Fruit fly (Drosophila melanogaster) whole organism, prepupa: ENCODE results near the gene CG7907.

Experiments
- Blimp-1 ChIP-seq: fragments of 200-800 bp; sonication (Bioruptor generic); optimal IDR thresholded peaks from 3 replicates; lab custom pipeline; 2017; ENCODE audit warnings: missing biosample characterization, missing genetic modification characterization, mild to moderate bottlenecking, moderate library complexity, missing genetic modification reagents
- CG10631 ChIP-seq: fragments of 200-800 bp; sonication (Bioruptor generic); optimal IDR thresholded peaks from 2 replicates; lab custom pipeline; 2016; ENCODE audit warnings: missing biosample characterization, missing genetic modification characterization
- CG10669 ChIP-seq: fragments of 200-800 bp; sonication (Bioruptor generic); optimal IDR thresholded peaks from 3 replicates; lab custom pipeline; 2018; ENCODE audit warnings: missing biosample characterization, mild to moderate bottlenecking, missing genetic modification characterization, moderate library complexity
- CG11294 ChIP-seq: fragments of 200-800 bp; sonication (Bioruptor generic); IDR thresholded peaks from 2 replicates; pipeline ENCODE4 v1.3.6; 2022; ENCODE audit warnings: missing biosample characterization, missing genetic modification characterization
- CG11762 ChIP-seq: fragments of 200-800 bp; sonication (Bioruptor generic); optimal IDR thresholded peaks from 3 replicates; lab custom pipeline; 2016; ENCODE audit warnings: missing biosample characterization, missing genetic modification characterization; ENCODE audit not compliant: insufficient read depth
- CG11902 ChIP-seq: fragments of 200-800 bp; sonication (Bioruptor generic); optimal IDR thresholded peaks from 3 replicates; lab custom pipeline; 2016; ENCODE audit warnings: missing biosample characterization, missing genetic modification characterization
- CG15336 ChIP-seq: fragments of 200-800 bp; sonication (Bioruptor generic); IDR thresholded peaks from 2 replicates; pipeline ENCODE4 v1.3.6; 2022; ENCODE audit warnings: missing biosample characterization, missing genetic modification characterization
- CG1621 ChIP-seq: fragments of 200-800 bp; sonication (Bioruptor generic); optimal IDR thresholded peaks from 3 replicates; lab custom pipeline; 2018; ENCODE audit warnings: missing biosample characterization, mild to moderate bottlenecking, missing genetic modification characterization
- CG16779 ChIP-seq: fragments of 200-800 bp; sonication (Bioruptor generic); optimal IDR thresholded peaks from 3 replicates; lab custom pipeline; 2017; ENCODE audit warnings: missing biosample characterization, mild to moderate bottlenecking, missing genetic modification characterization
- CG32006 ChIP-seq: fragments of 200-800 bp; sonication (Bioruptor generic); optimal IDR thresholded peaks from 3 replicates; lab custom pipeline; 2017; ENCODE audit warnings: missing biosample characterization, mild to moderate bottlenecking, missing genetic modification characterization
- CG3919 ChIP-seq: fragments of 200-800 bp; sonication (Bioruptor generic); optimal IDR thresholded peaks from 3 replicates; lab custom pipeline; 2016; ENCODE audit warnings: missing biosample characterization, missing genetic modification characterization
- CG6163 ChIP-seq: fragments of 200-800 bp; sonication (Bioruptor generic); IDR thresholded peaks from 3 replicates; pipeline ENCODE4 v1.3.6; 2022; ENCODE audit warnings: missing biosample characterization, missing genetic modification characterization
- CG6276 ChIP-seq: fragments of 200-800 bp; sonication (Bioruptor generic); optimal IDR thresholded peaks from 2 replicates; lab custom pipeline; 2017; ENCODE audit warnings: missing biosample characterization, mild to moderate bottlenecking, missing genetic modification characterization
- CG6808 ChIP-seq: fragments of 200-800 bp; sonication (Bioruptor generic); optimal IDR thresholded peaks from 3 replicates; lab custom pipeline; 2017; ENCODE audit warnings: missing biosample characterization, missing genetic modification characterization, mild to moderate bottlenecking, moderate library complexity, missing genetic modification reagents
- CG6854 ChIP-seq: fragments of 200-800 bp; sonication (Bioruptor generic); optimal IDR thresholded peaks from 2 replicates; lab custom pipeline; 2017; ENCODE audit warnings: missing biosample characterization, mild to moderate bottlenecking, missing genetic modification characterization
- CG7368 ChIP-seq: fragments of 200-800 bp; sonication (Bioruptor generic); optimal IDR thresholded peaks from 3 replicates; lab custom pipeline; 2016; ENCODE audit warnings: missing biosample characterization, missing genetic modification characterization
- CG8119 ChIP-seq: fragments of 200-800 bp; sonication (Bioruptor generic); IDR thresholded peaks from 3 replicates; pipeline ENCODE4 v1.3.6; 2022; ENCODE audit warnings: missing biosample characterization, missing genetic modification characterization
- CG9139 ChIP-seq: fragments of 200-800 bp; sonication (Bioruptor generic); optimal IDR thresholded peaks from 3 replicates; lab custom pipeline; 2017; ENCODE audit warnings: missing biosample characterization, mild to moderate bottlenecking, missing genetic modification characterization
- Eip75B ChIP-seq: fragments of 200-800 bp; sonication (Bioruptor generic); optimal IDR thresholded peaks from 3 replicates; lab custom pipeline; 2016; ENCODE audit warnings: missing biosample characterization, missing genetic modification characterization
- Eip93F ChIP-seq: fragments of 200-800 bp; sonication (Bioruptor generic); optimal IDR thresholded peaks from 2 replicates; lab custom pipeline; 2016; ENCODE audit warnings: missing biosample characterization, mild to moderate bottlenecking, missing genetic modification characterization
- Ets21C ChIP-seq: fragments of 200-800 bp; sonication (Bioruptor generic); optimal IDR thresholded peaks from 3 replicates; lab custom pipeline; 2016; ENCODE audit warnings: missing biosample characterization, missing genetic modification characterization
- Ets96B ChIP-seq: fragments of 200-800 bp; optimal IDR thresholded peaks from 2 replicates; lab custom pipeline; 2019; ENCODE audit warnings: missing biosample characterization, mild to moderate bottlenecking, missing genetic modification characterization, moderate library complexity
- Hr38 ChIP-seq: sonication (Bioruptor generic); optimal IDR thresholded peaks from 2 replicates; lab custom pipeline; 2016; ENCODE audit warnings: missing biosample characterization, missing genetic modification characterization
- Hr4 ChIP-seq: fragments of 200-800 bp; sonication (Bioruptor generic); optimal IDR thresholded peaks from 3 replicates; lab custom pipeline; 2016; ENCODE audit warnings: missing biosample characterization, missing genetic modification characterization
- Met ChIP-seq: fragments of 200-800 bp; sonication (Bioruptor generic); optimal IDR thresholded peaks from 3 replicates; lab custom pipeline; 2016; ENCODE audit warnings: missing biosample characterization, missing genetic modification characterization
- OdsH ChIP-seq: fragments of 200-800 bp; sonication (Bioruptor generic); optimal IDR thresholded peaks from 3 replicates; lab custom pipeline; 2016; ENCODE audit warnings: missing biosample characterization, missing genetic modification characterization
- Smox ChIP-seq: fragments of 200-800 bp; sonication (Bioruptor generic); optimal IDR thresholded peaks from 3 replicates; lab custom pipeline; 2016; ENCODE audit warnings: missing biosample characterization, missing genetic modification characterization
- Sox14 ChIP-seq: fragments of 200-800 bp; sonication (Bioruptor generic); optimal IDR thresholded peaks from 3 replicates; lab custom pipeline; 2016; ENCODE audit warnings: missing biosample characterization, missing genetic modification characterization
- dac ChIP-seq: fragments of 200-800 bp; sonication (Bioruptor generic); optimal IDR thresholded peaks from 2 replicates; lab custom pipeline; 2017; ENCODE audit warnings: missing biosample characterization, mild to moderate bottlenecking, missing genetic modification characterization
- dsx ChIP-seq: fragments of 200-800 bp; optimal IDR thresholded peaks from 3 replicates; lab custom pipeline; 2019; ENCODE audit warnings: missing biosample characterization, mild to moderate bottlenecking, missing genetic modification characterization, moderate library complexity; ENCODE audit not compliant: poor library complexity, severe bottlenecking
- eg ChIP-seq: fragments of 200-800 bp; sonication (Bioruptor generic); IDR thresholded peaks from 3 replicates; pipeline ENCODE4 v1.3.6; 2022; ENCODE audit warnings: missing biosample characterization, missing genetic modification characterization
- fd59A ChIP-seq: fragments of 200-800 bp; sonication (Bioruptor generic); optimal IDR thresholded peaks from 2 replicates; lab custom pipeline; 2017; ENCODE audit warnings: missing biosample characterization, mild to moderate bottlenecking, missing genetic modification characterization, missing genetic modification reagents
- fd85E ChIP-seq: fragments of 200-800 bp; sonication (Bioruptor generic); optimal IDR thresholded peaks from 3 replicates; lab custom pipeline; 2016; ENCODE audit warnings: missing biosample characterization, missing genetic modification characterization
- fkh ChIP-seq: fragments of 200-800 bp; sonication (Bioruptor generic); optimal IDR thresholded peaks from 3 replicates; lab custom pipeline; 2017; ENCODE audit warnings: missing biosample characterization, mild to moderate bottlenecking, missing genetic modification characterization, moderate library complexity
- lz ChIP-seq: fragments of 200-800 bp; sonication (Bioruptor generic); optimal IDR thresholded peaks from 3 replicates; lab custom pipeline; 2016; ENCODE audit warnings: missing biosample characterization, missing genetic modification characterization
- pdm3 ChIP-seq: fragments of 200-800 bp; sonication (Bioruptor generic); optimal IDR thresholded peaks from 3 replicates; lab custom pipeline; 2016; ENCODE audit warnings: missing biosample characterization, missing genetic modification characterization
- topi ChIP-seq: fragments of 200-800 bp; sonication (Bioruptor generic); optimal IDR thresholded peaks from 3 replicates; lab custom pipeline; 2016; ENCODE audit warnings: missing biosample characterization, missing genetic modification characterization
- vri ChIP-seq: fragments of 200-800 bp; sonication (Bioruptor generic); optimal IDR thresholded peaks from 3 replicates; lab custom pipeline; 2016; ENCODE audit warnings: missing biosample characterization, mild to moderate bottlenecking, missing genetic modification characterization

Gene CG7907

DNA sequence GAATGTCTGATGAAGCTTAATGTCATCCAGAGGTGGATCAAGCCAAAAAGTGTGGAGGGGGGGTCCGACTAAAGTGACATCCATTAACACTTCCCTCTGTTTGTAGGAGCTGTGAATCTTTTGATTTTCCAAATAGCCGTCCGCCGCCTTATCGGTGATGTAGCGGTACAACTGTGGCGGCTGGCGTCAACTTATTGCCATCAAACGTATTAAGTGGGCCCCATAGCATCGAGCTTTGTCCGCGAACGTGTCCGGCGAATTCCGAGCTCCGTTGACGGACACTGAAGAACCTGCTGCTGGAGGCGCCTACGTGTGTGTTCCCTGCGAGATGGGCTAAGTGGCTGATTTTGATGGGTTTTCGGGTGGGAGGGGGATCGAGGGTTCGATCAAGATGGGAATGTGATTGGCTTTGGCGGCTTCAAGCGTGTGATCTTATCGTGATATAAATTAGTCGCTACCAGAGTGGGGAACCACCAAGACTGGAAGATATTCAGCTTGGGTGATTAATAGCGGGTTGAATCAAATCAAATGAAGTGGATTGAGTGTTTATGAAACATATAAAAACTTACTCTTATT, 34.1 kb downstream of the CG7907 start:
- TF ChIP-seq Blimp-1 (GFP tag; lab: Kevin White, UChicago), result no peak
- no peak for TF ChIP-seq Hr4 (GFP tag; lab: Kevin White, UChicago)
- TF ChIP-seq CG10631 (GFP tag; lab: Kevin White, UChicago), result no peak
- TF ChIP-seq CG1621 (tag; lab: Kevin White, UChicago), result no peak
- TF ChIP-seq Hr38 (GFP tag; lab: Kevin White, UChicago), result no peak
- TF ChIP-seq CG11294 (GFP tag; lab: Robert Waterston, UW), result no peak
- no peak for TF ChIP-seq dsx
- TF ChIP-seq CG10669 (GFP tag; lab: Kevin White, UChicago), result no peak
- no peak for TF ChIP-seq CG11762 (GFP tag; lab: Kevin White, UChicago)
- TF ChIP-seq Met (GFP tag; lab: Kevin White, UChicago), result no peak
- no peak for TF ChIP-seq topi (GFP tag; lab: Kevin White, UChicago)
- no peak for TF ChIP-seq Eip93F (GFP tag; lab: Kevin White, UChicago)
- no peak for TF ChIP-seq fd59A (GFP tag; lab: Kevin White, UChicago)
- no peak for TF ChIP-seq CG6276 (GFP tag; lab: Kevin White, UChicago)
- TF ChIP-seq vri (GFP tag; lab: Kevin White, UChicago), result no peak
- TF ChIP-seq CG3919 (GFP tag; lab: Kevin White, UChicago), result no peak
- TF ChIP-seq CG16779 (tag; lab: Kevin White, UChicago), result no peak
- TF ChIP-seq fd85E (GFP tag; lab: Kevin White, UChicago), result no peak
- no peak for TF ChIP-seq dac (GFP tag; lab: Kevin White, UChicago)
- no peak for TF ChIP-seq CG15336
- TF ChIP-seq, all 60 proteins: peak for 0

DNA sequence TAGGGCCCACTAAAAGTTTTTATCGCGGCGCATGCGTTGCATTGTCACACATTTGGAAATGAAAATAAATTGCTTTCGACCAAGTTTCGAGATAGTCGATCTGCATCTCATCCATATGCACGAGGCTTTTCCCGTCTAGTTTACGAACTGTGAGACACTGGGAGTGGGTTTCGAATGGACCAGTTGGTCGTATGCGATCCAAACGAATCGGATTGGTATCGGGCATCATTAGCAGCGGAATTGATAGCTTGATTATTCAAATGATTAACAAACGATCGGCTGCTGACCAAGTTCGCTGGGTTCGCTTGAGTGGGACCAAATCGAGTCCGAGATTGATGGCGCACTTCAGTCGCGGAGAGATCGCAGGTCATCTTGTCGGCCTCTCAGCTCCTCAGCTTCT, 36.6 kb downstream of the CG7907 start:
- TF ChIP-seq CG6163 (GFP tag; lab: Robert Waterston, UW), result no peak
- no peak for TF ChIP-seq fkh (GFP tag; lab: Kevin White, UChicago)
- no peak for TF ChIP-seq Sox14 (GFP tag; lab: Kevin White, UChicago)
- no peak for TF ChIP-seq CG11902
- TF ChIP-seq Ets21C (GFP tag; lab: Kevin White, UChicago), result no peak
- TF ChIP-seq dsx, result no peak
- no peak for TF ChIP-seq CG6854 (GFP tag; lab: Kevin White, UChicago)
- no peak for TF ChIP-seq CG32006 (GFP tag; lab: Kevin White, UChicago)
- no peak for TF ChIP-seq Met (GFP tag; lab: Kevin White, UChicago)
- no peak for TF ChIP-seq Hr38 (GFP tag; lab: Kevin White, UChicago)
- no peak for TF ChIP-seq Ets96B (tag; lab: Kevin White, UChicago)
- TF ChIP-seq lz (GFP tag; lab: Kevin White, UChicago), result no peak
- TF ChIP-seq eg (GFP tag; lab: Robert Waterston, UW), result no peak

dm6 chr3R:21440760-21441159, 37.2 kb downstream of the CG7907 start:
- TF ChIP-seq CG16779 (tag; lab: Kevin White, UChicago), result no peak
- TF ChIP-seq Smox (GFP tag; lab: Kevin White, UChicago), result no peak
- no peak for TF ChIP-seq CG32006 (GFP tag; lab: Kevin White, UChicago)
- no peak for TF ChIP-seq OdsH (GFP tag; lab: Kevin White, UChicago)

dm6 chr3R:21445327-21445726, 41.8 kb downstream of the CG7907 start:
- no peak for TF ChIP-seq CG7368
- TF ChIP-seq CG8119, result no peak
- no peak for TF ChIP-seq dsx
- TF ChIP-seq Ets21C (GFP tag; lab: Kevin White, UChicago), result no peak
- no peak for TF ChIP-seq CG6808 (GFP tag; lab: Kevin White, UChicago)
- TF ChIP-seq Eip75B (GFP tag; lab: Kevin White, UChicago), result no peak
- TF ChIP-seq pdm3, result no peak
- no peak for TF ChIP-seq CG9139
- no peak for TF ChIP-seq CG6163 (GFP tag; lab: Robert Waterston, UW)
- TF ChIP-seq fd59A (GFP tag; lab: Kevin White, UChicago), result no peak
- no peak for TF ChIP-seq lz (GFP tag; lab: Kevin White, UChicago)
- TF ChIP-seq CG3919 (GFP tag; lab: Kevin White, UChicago), result no peak
- TF ChIP-seq OdsH (GFP tag; lab: Kevin White, UChicago), result no peak
- TF ChIP-seq topi (GFP tag; lab: Kevin White, UChicago), result no peak
- no peak for TF ChIP-seq Hr4 (GFP tag; lab: Kevin White, UChicago)
